Worm (Caenorhabditis elegans): ENCODE measurements around the gene F10C1.1.

The F10C1.1 gene

DNA sequence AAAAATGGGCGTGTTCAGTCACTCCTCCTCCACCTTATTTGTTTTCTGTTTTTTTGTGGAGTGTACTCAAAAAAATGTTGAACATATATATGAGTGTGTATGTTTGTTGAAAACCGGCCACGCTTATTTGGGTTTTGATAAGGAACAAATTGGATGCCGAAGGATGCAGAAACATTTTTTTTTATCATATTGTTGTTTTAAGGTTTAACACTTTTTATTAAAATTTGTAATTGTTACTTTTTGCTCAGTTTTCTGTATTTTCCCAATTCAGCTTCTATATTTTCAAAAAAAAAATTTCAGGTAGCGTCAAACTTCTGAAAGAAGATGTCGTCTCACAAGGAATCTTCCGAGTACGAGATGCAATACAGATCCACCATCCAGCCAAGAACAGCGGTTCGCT, 8.7 kb upstream of the F10C1.1 start, which contains the start of gene ifb-1:
Gene ifb-1, plus strand, starts transcription at position 301 of the 400 bp plus-strand sequence.
- TF ChIP-seq unc-62 (GFP tag; optimal IDR thresholded peaks at IDR 0.05), result no peak

DNA sequence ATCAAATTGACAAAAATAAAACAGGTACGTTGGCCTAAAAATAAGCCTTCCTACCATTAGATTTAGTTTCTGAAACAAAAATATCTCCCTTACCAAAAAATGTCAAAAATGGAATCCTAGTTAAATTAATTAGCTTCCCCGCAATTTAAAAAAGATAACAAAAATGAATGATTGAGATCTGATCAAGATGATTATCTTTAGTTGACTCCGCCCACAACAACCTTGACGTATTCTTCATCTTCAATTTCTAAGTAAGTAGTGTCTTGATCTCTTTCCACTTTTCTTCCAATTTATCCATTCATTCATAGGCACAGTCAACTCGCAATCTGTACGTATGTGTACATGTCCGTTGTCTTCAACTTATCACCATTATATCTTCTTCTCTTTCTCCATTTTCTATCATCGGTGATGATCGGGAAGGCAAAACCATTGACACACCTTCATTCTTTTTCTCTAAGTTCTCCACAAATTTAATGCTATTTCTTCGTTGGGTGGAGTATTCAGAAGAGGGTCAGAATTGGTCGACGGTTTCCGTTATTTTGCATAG, 5.7 kb upstream of the F10C1.1 start:
- TF ChIP-seq unc-62 (GFP tag; optimal IDR thresholded peaks at IDR 0.05), result no peak

DNA sequence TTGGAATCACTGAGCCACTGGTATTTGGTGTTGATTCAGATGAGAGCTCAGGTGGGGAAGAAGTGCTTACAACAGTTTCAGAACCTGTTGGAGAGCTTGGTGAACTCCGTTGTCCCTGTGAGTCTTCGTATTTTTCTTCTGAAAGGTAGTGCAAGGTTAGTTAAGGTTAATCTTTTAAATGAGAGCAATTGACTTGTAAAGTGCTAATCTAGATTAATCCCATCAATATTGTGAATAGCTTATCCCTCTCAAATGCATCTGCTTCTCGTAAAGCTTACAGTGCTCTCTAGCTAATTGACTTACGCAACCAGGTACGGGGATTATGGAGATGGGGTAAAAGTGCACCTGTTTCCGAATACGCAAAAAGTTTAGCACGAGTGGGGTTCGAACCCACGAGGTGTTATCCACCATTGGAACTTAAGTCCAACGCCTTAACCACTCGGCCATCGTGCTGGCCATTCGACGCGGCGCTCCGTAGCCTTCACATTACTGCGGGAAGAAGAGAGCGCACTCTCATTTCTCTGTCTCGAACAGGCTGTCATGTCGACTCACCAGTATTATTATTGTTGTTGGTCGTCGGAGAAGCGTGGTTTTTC, 1.4 kb upstream of the F10C1.1 start:
- no peak for TF ChIP-seq unc-62 (GFP tag; optimal IDR thresholded peaks at IDR 0.05)

DNA sequence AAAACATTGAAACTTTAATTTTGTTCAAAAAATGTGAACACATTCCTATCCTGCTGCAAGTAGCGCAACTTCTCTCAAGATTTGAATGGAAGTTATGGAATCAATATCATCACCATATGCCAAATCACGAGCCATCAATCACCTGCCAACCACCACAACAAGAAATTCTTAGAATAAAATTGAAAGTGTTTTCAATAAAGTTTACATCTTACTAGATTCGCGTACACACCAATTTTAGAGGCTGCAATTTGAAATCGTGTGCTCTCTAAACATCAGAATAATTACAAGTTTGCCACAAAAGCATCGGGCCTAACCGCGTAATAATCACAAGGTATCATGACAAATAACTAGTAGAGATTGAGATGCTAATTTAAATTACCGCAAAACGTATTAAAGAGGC, 850 bp downstream of the F10C1.1 start:
- no peak for TF ChIP-seq unc-62 (GFP tag; optimal IDR thresholded peaks at IDR 0.05)

DNA sequence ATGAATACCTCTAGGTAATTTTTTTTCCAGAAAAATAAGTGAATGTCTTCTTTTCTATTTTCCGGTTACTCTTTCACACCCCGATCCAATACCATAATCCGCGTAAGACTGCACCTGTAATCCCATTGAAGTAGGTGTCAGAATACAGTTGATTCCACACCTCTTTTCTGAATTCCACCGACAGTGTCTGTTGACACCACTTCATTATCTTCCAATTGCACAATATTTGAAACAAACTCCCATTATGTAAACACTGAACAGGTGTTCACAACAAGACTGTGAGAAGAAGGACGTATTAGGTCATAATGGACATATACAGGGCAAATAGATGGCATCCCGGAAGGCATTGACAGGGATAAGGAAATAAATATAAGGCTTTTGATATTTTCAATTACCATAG, 3.3 kb downstream of the F10C1.1 start:
- TF ChIP-seq unc-62 (GFP tag; optimal IDR thresholded peaks at IDR 0.05), result no peak

DNA sequence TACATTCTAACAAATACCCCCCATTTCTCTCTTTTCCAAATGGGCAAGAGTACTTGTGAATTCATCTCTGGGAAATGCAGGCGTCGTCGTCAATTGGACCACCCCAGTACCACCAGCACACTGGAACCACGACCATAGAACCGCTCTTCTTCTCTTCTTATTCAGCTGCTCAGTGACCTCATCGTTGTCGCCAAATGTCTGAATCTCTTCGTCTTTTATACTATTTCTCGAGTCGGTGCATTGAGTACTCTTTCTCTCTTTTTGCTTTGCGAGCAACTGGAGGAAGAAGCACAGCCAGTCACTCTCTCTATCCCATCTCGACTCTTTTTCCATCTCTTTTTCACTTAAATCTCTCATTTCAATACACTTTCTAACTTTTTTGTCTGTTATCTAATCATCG, 5.8 kb downstream of the F10C1.1 start:
- no peak for TF ChIP-seq unc-62 (GFP tag; optimal IDR thresholded peaks at IDR 0.05)

DNA sequence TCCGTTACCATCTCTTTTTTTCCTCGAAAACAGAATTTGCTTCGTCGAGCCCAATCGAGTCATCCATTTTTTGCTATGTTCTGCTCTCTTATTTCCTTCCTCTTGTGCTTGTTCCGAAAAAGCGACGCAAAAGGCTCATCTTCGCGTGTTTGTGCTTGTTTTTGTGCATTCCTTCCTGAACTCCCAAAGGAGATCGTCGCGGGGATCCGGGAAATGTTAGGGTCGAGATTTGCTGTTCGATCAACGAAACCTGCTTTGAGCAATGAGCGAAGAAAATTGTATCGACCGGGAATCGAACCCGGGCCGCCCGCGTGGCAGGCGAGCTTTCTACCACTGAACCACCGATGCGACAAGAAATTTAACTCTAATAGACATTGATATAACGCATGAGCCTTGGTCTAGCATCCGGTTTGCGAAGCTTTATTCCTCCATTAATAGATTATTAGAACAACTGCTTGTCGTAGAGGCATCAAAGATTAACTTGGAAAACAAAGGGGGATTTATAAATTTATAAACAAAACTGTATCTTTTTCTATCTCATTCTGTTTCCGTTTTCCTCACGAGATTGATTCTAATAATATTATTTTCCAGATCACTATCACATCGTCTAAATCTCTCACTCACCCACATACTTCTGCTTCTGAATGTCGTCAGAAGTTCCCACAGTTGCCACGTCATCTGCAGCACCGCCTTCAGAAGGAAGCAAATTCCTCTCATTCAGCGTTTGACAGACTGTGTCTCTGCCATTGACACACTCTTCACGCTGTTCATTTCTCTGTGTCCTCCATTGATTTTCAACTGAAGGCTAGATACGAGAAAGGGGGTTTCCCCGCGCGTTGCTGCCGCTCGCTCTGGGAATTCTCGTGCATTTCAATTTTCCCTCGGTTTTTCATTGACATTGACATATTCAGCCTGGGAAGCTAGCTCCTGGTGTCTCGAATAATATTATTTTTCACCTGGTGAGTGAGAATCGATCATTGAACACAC, 8.2 kb downstream of the F10C1.1 start, which contains the start of gene K05F1.6:
Gene K05F1.6, plus strand, starts transcription at position 586 of the 987 bp plus-strand sequence.
- no peak for TF ChIP-seq unc-62 (GFP tag; optimal IDR thresholded peaks at IDR 0.05)

DNA sequence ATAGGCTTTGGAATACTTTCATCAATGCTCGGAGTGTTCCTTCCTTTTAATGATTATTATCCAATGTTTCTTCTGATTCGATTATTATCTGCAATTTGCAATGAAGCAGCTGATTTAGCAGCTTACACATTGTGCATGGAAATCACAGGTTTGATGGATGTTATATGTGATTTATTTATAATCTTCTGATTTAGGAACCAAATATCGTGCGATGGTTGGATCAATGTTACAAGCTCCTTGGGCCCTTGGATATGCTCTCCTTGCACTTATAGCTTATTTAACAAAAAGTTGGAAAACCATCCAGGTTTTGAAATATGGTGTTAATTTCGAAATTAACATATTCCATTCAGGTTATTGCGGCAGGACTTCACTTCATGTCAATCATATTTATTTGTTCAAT, 11.5 kb downstream of the F10C1.1 start:
- TF ChIP-seq unc-62 (GFP tag; optimal IDR thresholded peaks at IDR 0.05), result no peak

DNA sequence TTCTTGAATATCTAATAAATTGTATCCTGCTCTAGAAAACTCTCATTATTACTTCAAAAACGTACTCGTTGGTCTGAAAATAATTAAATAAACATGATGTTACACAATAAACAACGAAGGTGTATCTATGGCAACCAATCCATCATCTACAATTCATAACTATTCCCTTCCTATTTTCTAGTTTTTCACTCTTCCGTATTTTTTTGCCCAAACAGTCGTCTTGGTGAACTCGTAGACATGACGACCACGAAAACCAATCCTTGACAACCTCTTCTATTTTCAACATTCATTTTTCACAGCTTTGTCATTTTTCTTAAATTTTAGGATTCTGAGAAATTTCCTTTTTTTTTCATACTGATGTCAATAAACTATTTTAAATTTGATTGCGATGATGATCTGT, 14.8 kb downstream of the F10C1.1 start, which contains the start of gene K05F1.13:
Gene K05F1.13, plus strand, starts transcription at position 301 of the 400 bp plus-strand sequence.
- TF ChIP-seq unc-62 (GFP tag; optimal IDR thresholded peaks at IDR 0.05), result no peak

DNA sequence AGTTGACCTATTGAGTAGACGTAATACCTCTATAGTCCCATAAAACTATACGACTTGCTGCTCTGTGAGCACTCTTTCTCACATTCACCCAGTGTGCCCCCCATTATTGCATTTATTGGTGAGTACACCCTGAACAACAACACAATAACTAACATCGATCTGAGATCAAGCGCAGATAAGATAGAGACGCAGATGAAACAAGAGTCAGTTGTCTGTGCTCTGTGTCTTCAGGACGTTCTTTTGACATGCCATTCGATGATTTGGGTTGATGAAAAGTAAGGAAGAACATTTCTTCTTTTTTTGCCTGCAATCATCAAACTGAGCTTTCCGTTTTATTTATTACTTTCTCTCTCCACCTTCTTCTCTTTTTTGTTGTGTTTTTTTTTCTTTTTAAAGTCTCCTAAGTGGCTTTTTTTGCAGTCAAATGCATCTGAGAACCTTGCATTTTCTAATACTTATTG, 16.3 kb downstream of the F10C1.1 start, which contains the start of gene lect-2:
Gene lect-2, plus strand, starts transcription at position 411 of the 461 bp plus-strand sequence.
- TF ChIP-seq unc-62 (GFP tag; optimal IDR thresholded peaks at IDR 0.05), result no peak

DNA sequence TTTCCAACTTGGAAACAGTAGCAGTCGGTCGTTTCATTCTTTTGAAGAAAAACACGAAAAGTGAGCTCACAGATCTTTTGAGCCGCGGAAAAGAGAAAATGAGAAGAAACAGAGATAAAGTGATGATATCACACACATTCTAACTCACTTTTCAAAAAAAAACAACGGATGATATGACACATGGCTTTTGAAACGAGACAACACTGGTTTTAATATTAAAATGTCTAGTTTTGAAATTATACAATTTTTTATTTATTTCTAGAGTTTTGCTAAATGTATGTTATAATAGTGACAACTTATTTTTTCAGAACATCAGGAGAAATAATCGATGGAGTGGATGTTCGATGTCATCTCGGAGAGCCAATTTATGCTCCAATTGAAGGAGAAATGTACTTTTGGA, 18.5 kb downstream of the F10C1.1 start, which contains the start of gene K05F1.14:
Gene K05F1.14, minus strand, starts transcription at position 101 of the 400 bp plus-strand sequence.
- TF ChIP-seq unc-62 (GFP tag; optimal IDR thresholded peaks at IDR 0.05), result no peak

DNA sequence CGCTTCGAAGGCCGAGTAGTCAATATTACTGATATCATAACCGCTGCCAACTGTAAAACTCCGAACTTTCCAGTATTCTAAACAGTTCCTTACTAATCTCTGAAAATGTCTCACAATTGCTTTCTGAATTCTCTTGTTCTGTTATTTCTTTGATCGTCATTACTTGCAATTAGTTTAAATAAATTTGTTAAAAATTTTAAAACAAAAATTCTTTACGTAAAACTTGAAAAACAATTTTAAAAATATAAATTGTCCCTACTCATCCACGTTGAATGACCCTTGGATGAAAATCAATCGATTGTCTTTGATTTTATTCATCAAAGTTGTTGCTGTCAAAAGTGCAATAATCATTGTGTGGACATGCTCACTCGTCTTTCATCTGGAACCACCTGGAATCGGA, 20.2 kb downstream of the F10C1.1 start, which contains the start of gene acdh-8:
Gene acdh-8, plus strand, starts transcription at position 301 of the 400 bp plus-strand sequence.
- no peak for TF ChIP-seq unc-62 (GFP tag; optimal IDR thresholded peaks at IDR 0.05)

DNA sequence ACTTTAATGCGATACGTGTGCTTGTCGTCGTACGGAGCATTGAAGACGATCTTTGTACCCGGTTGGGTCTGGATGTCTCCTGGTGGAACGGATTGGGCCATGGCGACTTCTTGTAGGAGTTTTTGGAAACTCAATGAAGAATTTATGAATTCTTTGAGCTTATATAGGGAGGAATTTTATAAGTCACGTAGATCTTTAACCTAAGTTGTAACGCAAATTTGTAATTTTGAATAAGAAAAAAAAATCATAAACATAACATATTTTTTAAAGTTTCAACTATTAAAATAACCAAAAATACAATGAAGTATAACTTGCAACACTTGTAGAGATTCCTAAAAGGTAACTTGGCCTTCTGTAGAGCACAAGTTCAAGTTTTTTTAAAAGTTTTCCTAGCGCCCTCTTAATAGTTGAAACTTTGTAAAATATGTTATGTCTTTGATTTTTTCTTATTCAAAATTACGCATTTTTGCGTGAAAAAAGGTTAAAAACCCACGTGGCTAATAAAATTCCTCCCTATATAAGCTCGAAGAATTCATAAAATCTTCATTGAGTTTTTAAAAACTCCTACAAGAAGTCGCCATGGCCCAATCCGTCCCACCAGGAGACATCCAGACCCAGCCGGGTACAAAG, 23.4 kb downstream of the F10C1.1 start, which contains the start of the genes msp-63 and msp-142:
Gene msp-63, minus strand, starts transcription at position 101 of the 630 bp plus-strand sequence.
Gene msp-142, plus strand, starts transcription at position 580 of the 630 bp plus-strand sequence.
- TF ChIP-seq unc-62 (GFP tag; optimal IDR thresholded peaks at IDR 0.05), result no peak

DNA sequence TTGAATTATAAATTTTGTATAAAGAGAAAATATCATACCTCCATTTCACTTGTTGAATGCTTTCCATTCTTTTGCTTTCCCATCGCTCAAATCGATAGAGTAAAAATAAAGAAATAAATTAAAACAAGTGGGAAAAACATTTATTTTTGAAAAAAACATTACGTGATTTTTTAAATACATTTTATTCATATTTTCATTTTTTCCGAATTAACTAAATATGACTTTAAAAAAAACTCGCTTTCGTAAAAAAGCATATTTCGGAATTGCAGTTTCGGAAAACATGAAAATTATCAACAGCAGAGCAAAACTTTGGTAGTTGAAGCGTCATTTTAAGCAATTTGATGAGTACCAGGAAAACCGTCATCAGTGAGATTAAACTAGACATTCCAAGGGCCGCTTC, 25.5 kb downstream of the F10C1.1 start, which contains the start of gene K05F1.8:
Gene K05F1.8, minus strand, starts transcription at position 101 of the 400 bp plus-strand sequence.
- no peak for TF ChIP-seq unc-62 (GFP tag; optimal IDR thresholded peaks at IDR 0.05)

DNA sequence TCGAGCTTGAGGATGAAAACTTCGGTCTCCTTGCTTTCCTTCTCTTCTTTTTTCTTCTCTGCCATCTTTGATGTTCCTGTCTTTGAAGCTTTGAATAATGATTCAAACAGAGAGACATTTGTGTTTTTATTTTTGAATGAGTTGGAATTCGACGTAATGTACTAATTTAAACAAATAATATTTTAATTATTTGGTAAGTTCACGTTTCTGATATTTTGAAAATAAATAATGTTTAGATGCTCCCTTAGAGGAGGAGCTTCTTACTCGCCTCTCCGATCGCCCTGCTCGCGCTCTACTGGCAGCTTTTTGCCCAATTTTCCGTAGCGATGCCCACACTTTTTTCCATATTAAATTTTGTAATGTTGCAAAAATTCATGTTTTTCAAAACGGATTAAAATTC, 27.0 kb downstream of the F10C1.1 start, which contains the start of the genes K05F1.9 and K05F1.1:
Gene K05F1.9, minus strand, starts transcription at position 101 of the 400 bp plus-strand sequence.
Gene K05F1.1, plus strand, starts transcription at position 308 of the 400 bp plus-strand sequence.
- TF ChIP-seq unc-62 (GFP tag; optimal IDR thresholded peaks at IDR 0.05), result no peak

All from whole organism, dauer.